Worm (Caenorhabditis elegans): ENCODE measurements around the gene pgp-6.

pgp-6 gene

DNA sequence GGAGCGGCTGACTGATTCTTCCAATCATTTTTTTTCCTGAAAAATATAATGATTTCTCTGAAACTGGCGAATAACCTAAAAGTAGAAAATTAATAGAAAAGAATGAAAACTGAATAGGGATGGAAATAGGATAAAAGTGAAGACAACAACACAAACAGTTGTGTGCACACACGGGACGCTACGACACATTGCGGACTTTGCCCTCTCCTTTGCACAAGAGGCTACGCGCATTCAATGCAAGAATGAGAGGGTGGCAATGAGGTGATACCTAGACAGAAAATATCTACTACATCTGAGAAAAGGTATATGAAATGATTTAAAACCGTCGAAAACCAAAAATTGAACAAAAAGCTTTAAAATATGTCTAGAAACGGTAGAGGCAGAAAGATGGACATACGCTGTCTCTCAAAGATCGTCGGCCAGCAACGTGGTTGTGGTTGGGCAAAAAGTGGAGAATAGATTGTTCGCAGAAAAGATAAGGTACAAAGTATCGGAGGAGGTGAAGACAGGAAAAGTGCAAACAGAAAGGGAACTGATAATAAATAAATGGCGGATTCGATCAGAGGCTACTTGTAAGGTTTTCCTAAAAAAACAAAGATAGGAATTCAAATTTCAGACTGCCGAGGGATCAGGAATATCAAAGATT lies 23.0 kb upstream of the pgp-6 start, which contains the start of gene suca-1 (continued):
- no peak for TF ChIP-seq ceh-14 (tag; optimal IDR thresholded peaks at IDR 0.05)
- TF ChIP-seq hlh-30 (tag; optimal IDR thresholded peaks at IDR 0.05; ENCODE audit: insufficient read depth): peak; percentile 2
- TF ChIP-seq ceh-48 (tag; optimal IDR thresholded peaks at IDR 0.05): no peak
- TF ChIP-seq ceh-9 (tag; optimal IDR thresholded peaks at IDR 0.05): no peak
- TF ChIP-seq sox-4 (tag; optimal IDR thresholded peaks at IDR 0.05): no peak
- TF ChIP-seq npax-4 (tag; optimal IDR thresholded peaks at IDR 0.05): no peak
- TF ChIP-seq T23F11.4 (GFP tag; optimal IDR thresholded peaks at IDR 0.05): no peak
- TF ChIP-seq ama-1 (optimal IDR thresholded peaks at IDR 0.05): no peak
- no peak for TF ChIP-seq fkh-6 (tag; optimal IDR thresholded peaks at IDR 0.05)
- peak; percentile 28 for TF ChIP-seq madf-2 (tag; optimal IDR thresholded peaks at IDR 0.05)
- no peak for TF ChIP-seq ceh-22 (tag; optimal IDR thresholded peaks at IDR 0.05)
- TF ChIP-seq tbx-2 (tag; optimal IDR thresholded peaks at IDR 0.05): peak; percentile 71
- TF ChIP-seq ceh-34 (tag; optimal IDR thresholded peaks at IDR 0.05): peak; percentile 51
- no peak for TF ChIP-seq ref-2 (tag; optimal IDR thresholded peaks at IDR 0.05)
- peak; percentile 11 for TF ChIP-seq K02D7.2 (tag; optimal IDR thresholded peaks at IDR 0.05)
- TF ChIP-seq F13H6.1 (tag; optimal IDR thresholded peaks at IDR 0.05): peak; percentile 40
- no peak for TF ChIP-seq ttx-3 (tag; optimal IDR thresholded peaks at IDR 0.05)

DNA sequence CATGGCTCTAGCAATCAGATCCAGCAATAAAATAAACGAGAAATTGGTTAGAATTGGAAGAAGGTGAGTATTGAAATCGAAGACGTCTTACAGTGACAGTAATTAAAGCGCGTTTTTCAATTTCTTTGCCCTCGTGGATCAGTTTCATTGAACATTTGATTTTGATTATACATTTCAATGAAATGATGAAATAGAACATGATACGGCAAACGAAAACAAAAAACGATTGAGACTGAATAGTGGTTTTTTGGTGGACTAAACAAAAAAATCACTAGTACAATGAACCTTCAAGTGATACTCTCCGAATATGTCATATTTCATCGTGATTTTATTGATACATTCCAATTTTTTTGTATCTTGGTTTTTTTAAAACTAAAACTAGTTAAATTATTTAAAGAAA lies 19.3 kb upstream of the pgp-6 start, which contains the start of gene haly-1:
Gene haly-1 (minus strand): TSS at position 101 of the 400 bp plus-strand sequence.
- TF ChIP-seq ceh-14 (tag; optimal IDR thresholded peaks at IDR 0.05): no peak
- no peak for TF ChIP-seq ceh-24 (tag; optimal IDR thresholded peaks at IDR 0.05)
- TF ChIP-seq ceh-45 (GFP tag; IDR thresholded peaks at IDR 0.05): no peak
- no peak for TF ChIP-seq hlh-6 (tag; optimal IDR thresholded peaks at IDR 0.05)
- TF ChIP-seq C08G9.2 (tag; optimal IDR thresholded peaks at IDR 0.05): no peak
- TF ChIP-seq pax-1 (tag; optimal IDR thresholded peaks at IDR 0.05): no peak
- no peak for TF ChIP-seq ceh-48 (tag; optimal IDR thresholded peaks at IDR 0.05)
- no peak for TF ChIP-seq sdc-2 (tag; optimal IDR thresholded peaks at IDR 0.05)
- no peak for TF ChIP-seq mec-3 (tag; optimal IDR thresholded peaks at IDR 0.05; ENCODE audit: borderline replicate concordance)
- no peak for TF ChIP-seq lin-11 (tag; optimal IDR thresholded peaks at IDR 0.05)
- no peak for TF ChIP-seq F13H6.1 (tag; optimal IDR thresholded peaks at IDR 0.05)
- TF ChIP-seq ceh-19 (GFP tag; optimal IDR thresholded peaks at IDR 0.05): no peak
- TF ChIP-seq elt-4 (tag; optimal IDR thresholded peaks at IDR 0.05): no peak
- TF ChIP-seq ztf-16 (tag; optimal IDR thresholded peaks at IDR 0.05): no peak
- no peak for TF ChIP-seq Y22D7AL.16 (tag; optimal IDR thresholded peaks at IDR 0.05)
- no peak for TF ChIP-seq unc-55 (GFP tag; optimal IDR thresholded peaks at IDR 0.05)
- TF ChIP-seq odd-2 (tag; optimal IDR thresholded peaks at IDR 0.05): no peak
- no peak for TF ChIP-seq K09A11.1 (tag; optimal IDR thresholded peaks at IDR 0.05; ENCODE audit: insufficient read depth)
- no peak for TF ChIP-seq ceh-31 (tag; optimal IDR thresholded peaks at IDR 0.05)
- no peak for TF ChIP-seq hlh-30 (tag; optimal IDR thresholded peaks at IDR 0.05; ENCODE audit: insufficient read depth)

DNA sequence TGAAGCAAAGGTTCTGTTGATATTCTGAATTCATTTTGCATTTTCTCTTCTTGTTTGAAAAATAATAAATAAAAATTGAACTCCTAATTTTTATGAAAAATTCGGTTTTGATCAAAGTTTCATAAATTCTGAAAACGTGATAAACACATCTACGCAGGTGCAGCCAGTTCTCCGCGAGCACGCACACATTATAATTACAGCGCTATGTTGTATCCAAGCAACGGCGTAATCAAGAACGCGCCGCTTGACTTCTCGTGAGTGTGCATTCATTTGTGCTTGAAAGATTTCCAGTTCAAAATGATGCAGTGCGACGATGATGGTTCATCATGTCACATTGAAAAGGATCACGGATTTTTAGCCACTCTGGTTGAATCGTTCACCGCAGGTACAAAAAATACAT lies 14.7 kb upstream of the pgp-6 start, which contains the start of gene F47B10.3:
Gene F47B10.3 (plus strand): TSS at position 301 of the 400 bp plus-strand sequence.
- TF ChIP-seq ceh-34 (tag; optimal IDR thresholded peaks at IDR 0.05) (no peak), ceh-6 (GFP tag; optimal IDR thresholded peaks at IDR 0.05) (no peak), sox-2 (GFP tag; IDR thresholded peaks at IDR 0.05) (no peak), lin-11 (tag; optimal IDR thresholded peaks at IDR 0.05) (no peak), pat-9 (tag; optimal IDR thresholded peaks at IDR 0.05) (no peak), hlh-6 (tag; optimal IDR thresholded peaks at IDR 0.05) (no peak), madf-2 (tag; optimal IDR thresholded peaks at IDR 0.05) (no peak), fkh-10 (GFP tag; optimal IDR thresholded peaks at IDR 0.05) (no peak), hlh-15 (tag; optimal IDR thresholded peaks at IDR 0.05) (no peak), F13H6.1 (tag; optimal IDR thresholded peaks at IDR 0.05) (no peak), ceh-19 (GFP tag; optimal IDR thresholded peaks at IDR 0.05) (no peak), hlh-30 (tag; optimal IDR thresholded peaks at IDR 0.05; ENCODE audit: insufficient read depth) (no peak), dmd-4 (tag; optimal IDR thresholded peaks at IDR 0.05; ENCODE audit: borderline replicate concordance) (no peak)

Measured in whole organism, late embryonic.